Worm (Caenorhabditis elegans) whole organism, young adult: Measurements from ENCODE around the gene C28C12.1.

Experiments
- F22D6.2 ChIP-seq: sonication (generic microtip); optimal IDR thresholded peaks from 2 replicates; lab custom pipeline; 2016; ENCODE audit warnings: mild to moderate bottlenecking, missing genetic modification characterization, missing compliant biosample characterization
- Y53G8AR.9 ChIP-seq: fragments of 200-800 bp; sonication (Bioruptor generic); conservative IDR thresholded peaks from 2 replicates; pipeline ENCODE4 v1.3.6; 2022; ENCODE audit warnings: missing genetic modification reagents, missing genetic modification characterization, missing compliant biosample characterization
- atf-7 ChIP-seq: sonication (generic microtip); optimal IDR thresholded peaks from 2 replicates; lab custom pipeline; 2017; ENCODE audit warnings: mild to moderate bottlenecking, missing genetic modification characterization, missing compliant biosample characterization
- egl-18 ChIP-seq: fragments of 200-800 bp; sonication (Bioruptor generic); IDR thresholded peaks from 2 replicates; pipeline ENCODE4 v1.3.6; 2022; ENCODE audit warnings: missing genetic modification reagents, missing genetic modification characterization, missing compliant biosample characterization
- nhr-80 ChIP-seq: sonication (generic microtip); optimal IDR thresholded peaks from 2 replicates; lab custom pipeline; 2016; ENCODE audit warnings: missing genetic modification characterization, missing compliant biosample characterization
- rcor-1 ChIP-seq: fragments of 200-800 bp; sonication (Bioruptor generic); IDR thresholded peaks from 2 replicates; pipeline ENCODE4 v1.3.6; 2022; ENCODE audit warnings: missing genetic modification reagents, missing genetic modification characterization, missing compliant biosample characterization

C28C12.1 gene

ce11 chrIV:8542272-8542671 is 40.8 kb downstream of the C28C12.1 start:
- TF ChIP-seq atf-7 (tag; lab: Kevin White, UChicago), result peak; percentile 39
- no peak for TF ChIP-seq egl-18
- TF ChIP-seq F22D6.2 (tag; lab: Kevin White, UChicago), result no peak
- TF ChIP-seq rcor-1 (GFP tag; lab: Robert Waterston, UW), result no peak
- no peak for TF ChIP-seq Y53G8AR.9 (GFP tag; lab: Robert Waterston, UW)
- peak; percentile 81 for TF ChIP-seq nhr-80
- TF ChIP-seq, all 124 proteins: peak for 2
